Worm (Caenorhabditis elegans) whole organism, L2 larva: Measurements from ENCODE around the gene C16A11.5.

Source experiments
- C34F6.9 ChIP-seq: fragments of 150-350 bp; optimal IDR thresholded peaks from 2 replicates; lab custom pipeline; 2014; ENCODE audit warnings: missing biosample characterization, missing genetic modification characterization
- R02D3.7 ChIP-seq: fragments of 150-350 bp; optimal IDR thresholded peaks from 2 replicates; lab custom pipeline; 2014; ENCODE audit warnings: missing biosample characterization, missing genetic modification characterization
- Y55F3AM.14 ChIP-seq: fragments of 200-800 bp; sonication (Bioruptor generic); optimal IDR thresholded peaks from 2 replicates; lab custom pipeline; 2018; ENCODE audit warnings: mild to moderate bottlenecking, missing genetic modification characterization, missing compliant biosample characterization
- ZK546.5 ChIP-seq: sonication (generic microtip); optimal IDR thresholded peaks from 2 replicates; lab custom pipeline; 2017; ENCODE audit warnings: missing biosample characterization, missing genetic modification characterization
- aly-2 ChIP-seq: fragments of 150-350 bp; optimal IDR thresholded peaks from 2 replicates; lab custom pipeline; 2014; ENCODE audit warnings: missing biosample characterization, missing genetic modification characterization
- blmp-1 ChIP-seq: sonication (generic microtip); optimal IDR thresholded peaks from 2 replicates; lab custom pipeline; 2017; ENCODE audit warnings: missing genetic modification characterization, mild to moderate bottlenecking, missing compliant biosample characterization, antibody characterized with exemption, moderate library complexity; ENCODE audit not compliant: insufficient read depth
- ceh-82 ChIP-seq: fragments of 150-350 bp; optimal IDR thresholded peaks from 2 replicates; lab custom pipeline; 2014; ENCODE audit warnings: missing biosample characterization, missing genetic modification characterization
- dmd-4 ChIP-seq: sonication (generic microtip); optimal IDR thresholded peaks from 2 replicates; lab custom pipeline; 2017; ENCODE audit warnings: missing biosample characterization, missing genetic modification characterization
- egl-27 ChIP-seq: sonication (generic microtip); optimal IDR thresholded peaks from 3 replicates; lab custom pipeline; 2017; ENCODE audit warnings: missing biosample characterization, missing genetic modification reagents, missing genetic modification characterization
- elt-1 ChIP-seq: fragments of 150-350 bp; optimal IDR thresholded peaks from 2 replicates; lab custom pipeline; 2014; ENCODE audit warnings: missing biosample characterization, missing genetic modification characterization
- fos-1 ChIP-seq: fragments of 150-350 bp; optimal IDR thresholded peaks from 2 replicates; lab custom pipeline; 2014; ENCODE audit warnings: missing biosample characterization, missing genetic modification characterization
- gmeb-1 ChIP-seq: fragments of 150-350 bp; optimal IDR thresholded peaks from 2 replicates; lab custom pipeline; 2014; ENCODE audit warnings: missing biosample characterization, missing genetic modification characterization
- lin-11 ChIP-seq: fragments of 150-350 bp; sonication (generic microtip); optimal IDR thresholded peaks from 2 replicates; lab custom pipeline; 2014; ENCODE audit warnings: missing biosample characterization, missing genetic modification characterization, inconsistent platforms, mixed read lengths
- mab-5 ChIP-seq: fragments of 150-350 bp; optimal IDR thresholded peaks from 2 replicates; lab custom pipeline; 2014; ENCODE audit warnings: missing biosample characterization, missing genetic modification characterization
- mbf-1 ChIP-seq: sonication (generic microtip); optimal IDR thresholded peaks from 2 replicates; lab custom pipeline; 2017; ENCODE audit warnings: missing biosample characterization, missing genetic modification characterization
- mdl-1 ChIP-seq, 2 experiments: fragments of 150-350 bp in 1 of 2; sonication (generic microtip) in 1 of 2; optimal IDR thresholded peaks; 2 replicates each; lab custom pipeline; 2017; ENCODE audit warnings: missing biosample characterization in 2 of 2, missing genetic modification characterization in 2 of 2
- nhr-10 ChIP-seq: sonication (generic microtip); optimal IDR thresholded peaks from 2 replicates; lab custom pipeline; 2017; ENCODE audit warnings: missing biosample characterization, missing genetic modification characterization
- nhr-11 ChIP-seq: fragments of 150-350 bp; optimal IDR thresholded peaks from 2 replicates; lab custom pipeline; 2014; ENCODE audit warnings: missing biosample characterization, missing genetic modification characterization
- nhr-12 ChIP-seq: fragments of 150-350 bp; optimal IDR thresholded peaks from 2 replicates; lab custom pipeline; 2014; ENCODE audit warnings: missing biosample characterization, missing genetic modification characterization
- nhr-23 ChIP-seq: fragments of 150-350 bp; optimal IDR thresholded peaks from 2 replicates; lab custom pipeline; 2014; ENCODE audit warnings: missing biosample characterization, missing genetic modification reagents, missing genetic modification characterization
- nhr-25 ChIP-seq: fragments of 150-350 bp; sonication (generic microtip); optimal IDR thresholded peaks from 3 replicates; lab custom pipeline; 2014; ENCODE audit warnings: missing biosample characterization, missing genetic modification characterization
- nhr-6 ChIP-seq: fragments of 150-350 bp; optimal IDR thresholded peaks from 2 replicates; lab custom pipeline; 2014; ENCODE audit warnings: missing biosample characterization, missing genetic modification characterization
- peb-1 ChIP-seq: fragments of 150-350 bp; optimal IDR thresholded peaks from 2 replicates; lab custom pipeline; 2014; ENCODE audit warnings: missing biosample characterization, missing genetic modification characterization
- skn-1 ChIP-seq: sonication (generic microtip); optimal IDR thresholded peaks from 2 replicates; lab custom pipeline; 2017; ENCODE audit warnings: missing biosample characterization, missing genetic modification characterization
- sma-3 ChIP-seq: sonication (generic microtip); optimal IDR thresholded peaks from 2 replicates; lab custom pipeline; 2016; ENCODE audit warnings: missing genetic modification reagents, missing genetic modification characterization, missing compliant biosample characterization
- sma-9 ChIP-seq, 2 experiments: fragments of 150-350 bp in 1 of 2; sonication (generic microtip) in 1 of 2; optimal IDR thresholded peaks; 2 replicates each; lab custom pipeline; 2014 to 2016; ENCODE audit warnings: missing genetic modification characterization in 2 of 2, mild to moderate bottlenecking in 1 of 2, missing biosample characterization in 1 of 2, missing compliant biosample characterization in 1 of 2, missing genetic modification reagents in 1 of 2, moderate library complexity in 1 of 2
- unc-55 ChIP-seq: fragments of 150-350 bp; sonication (generic microtip); optimal IDR thresholded peaks from 3 replicates; lab custom pipeline; 2014; ENCODE audit warnings: missing biosample characterization, missing genetic modification reagents, missing genetic modification characterization
- unc-62 ChIP-seq: fragments of 150-350 bp; optimal IDR thresholded peaks from 2 replicates; lab custom pipeline; 2014; ENCODE audit warnings: missing biosample characterization, missing genetic modification reagents, missing genetic modification characterization
- ztf-11 ChIP-seq: sonication (generic microtip); optimal IDR thresholded peaks from 2 replicates; lab custom pipeline; 2017; ENCODE audit warnings: missing biosample characterization, missing genetic modification characterization
- ztf-4 ChIP-seq: fragments of 150-350 bp; optimal IDR thresholded peaks from 2 replicates; lab custom pipeline; 2014; ENCODE audit warnings: missing biosample characterization, missing genetic modification characterization

Gene C16A11.5

ce11 chrII:4222469-4222868 lies 636 bp upstream of the C16A11.5 start:
- no peak for TF ChIP-seq elt-1 (tag; lab: Kevin White, UChicago)
- TF ChIP-seq Y55F3AM.14 (GFP tag; lab: Kevin White, UChicago), result no peak
- no peak for TF ChIP-seq nhr-12
- no peak for TF ChIP-seq ZK546.5 (tag; lab: Kevin White, UChicago)
- no peak for TF ChIP-seq mdl-1 (tag; optimal IDR thresholded peaks at IDR 0.05; lab: Kevin White, UChicago)
- TF ChIP-seq lin-11 (tag; lab: Kevin White, UChicago), result no peak

- TF ChIP-seq ceh-82 (tag; lab: Kevin White, UChicago), result no peak
- TF ChIP-seq unc-55 (GFP tag; lab: Kevin White, UChicago), result no peak
- no peak for TF ChIP-seq ZK546.5 (tag; lab: Kevin White, UChicago)
- no peak for TF ChIP-seq mbf-1 (tag; lab: Kevin White, UChicago)
- TF ChIP-seq unc-62, result no peak
- TF ChIP-seq ztf-11 (tag; lab: Kevin White, UChicago), result no peak
- no peak for TF ChIP-seq skn-1 (tag; lab: Kevin White, UChicago)
Observed at ce11 chrII:4226598-4227096, 3.5 kb downstream of the C16A11.5 start, which contains the start of gene C16A11.4. Gene C16A11.4 (plus strand): TSS chrII:4227046.

- TF ChIP-seq nhr-10 (tag; lab: Kevin White, UChicago) (no peak), fos-1 (tag; lab: Kevin White, UChicago) (no peak), nhr-12 (no peak), mab-5 (no peak), nhr-23 (tag; lab: Kevin White, UChicago) (no peak), blmp-1 (tag; lab: Kevin White, UChicago) (no peak), gmeb-1 (tag; lab: Kevin White, UChicago) (no peak), mdl-1 (tag; optimal IDR thresholded peaks at IDR 0.05; lab: Kevin White, UChicago) (no peak), aly-2 (tag; lab: Kevin White, UChicago) (no peak), nhr-6 (no peak), R02D3.7 (no peak), ztf-11 (tag; lab: Kevin White, UChicago) (no peak), egl-27 (tag; lab: Kevin White, UChicago) (no peak), sma-3 (GFP tag; lab: Kevin White, UChicago) (no peak), sma-9 (GFP tag; optimal IDR thresholded peaks at IDR 0.05; lab: Kevin White, UChicago) (no peak), sma-9 (tag; optimal IDR thresholded peaks at IDR 0.05; lab: Kevin White, UChicago) (no peak), unc-55 (GFP tag; lab: Kevin White, UChicago) (no peak)
Observed at ce11 chrII:4228112-4228770, 5.1 kb downstream of the C16A11.5 start.

ce11 chrII:4229106-4229708 lies 6.1 kb downstream of the C16A11.5 start, which contains the start of gene C16A11.3:
Gene C16A11.3 (plus strand): TSS chrII:4229545.
- TF ChIP-seq peb-1 (tag; lab: Kevin White, UChicago) (no peak), ceh-82 (tag; lab: Kevin White, UChicago) (no peak), sma-3 (GFP tag; lab: Kevin White, UChicago) (no peak), egl-27 (tag; lab: Kevin White, UChicago) (no peak), blmp-1 (tag; lab: Kevin White, UChicago) (no peak), ZK546.5 (tag; lab: Kevin White, UChicago) (no peak), C34F6.9 (tag; lab: Kevin White, UChicago) (no peak), nhr-23 (tag; lab: Kevin White, UChicago) (no peak), dmd-4 (tag; lab: Kevin White, UChicago) (no peak), nhr-11 (tag; lab: Kevin White, UChicago) (no peak), ztf-4 (tag; lab: Kevin White, UChicago) (no peak), lin-11 (tag; lab: Kevin White, UChicago) (no peak), R02D3.7 (no peak), nhr-25 (no peak)
